Fruit fly (Drosophila melanogaster): ENCODE results near the gene CG43725.
A peak's percentile ranks its signal among the peaks of the same experiment; 100 is the strongest.

The CG43725 gene

DNA sequence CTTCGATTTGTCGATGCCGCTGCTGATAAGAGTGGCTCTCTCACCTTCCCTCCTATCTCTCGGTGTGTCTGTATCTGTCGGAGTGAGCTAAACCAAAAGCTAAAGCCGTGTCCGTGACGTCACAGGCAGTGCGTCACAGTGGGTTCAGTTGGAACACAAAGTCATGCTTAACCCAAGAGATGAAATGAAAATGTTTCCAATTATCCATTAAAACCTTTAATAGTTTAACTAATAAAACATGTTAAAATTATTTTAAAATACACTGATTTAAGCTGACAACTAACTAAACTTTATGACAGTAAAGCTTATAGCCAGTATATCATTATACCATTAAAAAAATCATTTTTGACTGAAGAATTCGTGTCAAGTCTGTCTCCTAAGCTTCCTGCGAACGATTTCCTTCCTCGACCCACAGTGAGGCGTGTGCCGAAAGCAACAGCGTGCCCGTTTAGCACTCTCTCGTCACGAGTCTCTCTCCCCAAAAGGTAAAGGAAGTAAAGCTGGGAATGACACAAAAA is 37.8 kb downstream of the CG43725 start, which contains the start of gene Idua (continued):
- TF ChIP-seq Optix (GFP tag; IDR thresholded peaks at IDR 0.05) (no peak), pum (GFP tag; optimal IDR thresholded peaks at IDR 0.05) (no peak), dpn (GFP tag; optimal IDR thresholded peaks at IDR 0.05) (peak in 1 of 2 experiments; percentile 62), Fer3 (tag; optimal IDR thresholded peaks at IDR 0.05) (peak; percentile 53), Dek (tag; optimal IDR thresholded peaks at IDR 0.05) (peak; percentile 63), Hmx (GFP tag; optimal IDR thresholded peaks at IDR 0.05) (no peak), Dfd (GFP tag; optimal IDR thresholded peaks at IDR 0.05) (no peak), CG3281 (GFP tag; optimal IDR thresholded peaks at IDR 0.05) (peak; percentile 82), Meics (GFP tag; optimal IDR thresholded peaks at IDR 0.05) (peak; percentile 93), CG17802 (tag; optimal IDR thresholded peaks at IDR 0.05) (no peak), CG3726 (GFP tag; IDR thresholded peaks at IDR 0.05) (no peak), Mes4 (GFP tag; optimal IDR thresholded peaks at IDR 0.05) (no peak), sens-2 (GFP tag; IDR thresholded peaks at IDR 0.05) (no peak), tna (GFP tag; IDR thresholded peaks at IDR 0.05; ENCODE audit: partially characterized antibody) (no peak), CG31224 (GFP tag; IDR thresholded peaks at IDR 0.05) (0 out of 2 replicates have a peak, but pooled peaks have one; percentile 30), Sox102F (GFP tag; optimal IDR thresholded peaks at IDR 0.05) (no peak), fd102C (GFP tag; optimal IDR thresholded peaks at IDR 0.05) (no peak), CG30020 (tag; optimal IDR thresholded peaks at IDR 0.05) (peak; percentile 13), hb (GFP tag; IDR thresholded peaks at IDR 0.05; ENCODE audit: partially characterized antibody) (no peak), CG12769 (tag; optimal IDR thresholded peaks at IDR 0.05) (no peak), CG10654 (GFP tag; optimal IDR thresholded peaks at IDR 0.05) (peak; percentile 24), CG11093 (GFP tag; IDR thresholded peaks at IDR 0.05) (peak; percentile 69; the same call in 2 of the 3 replicates), Gug (GFP tag; IDR thresholded peaks at IDR 0.05) (peak; percentile 69), CG31388 (GFP tag; optimal IDR thresholded peaks at IDR 0.05) (peak; percentile 12), CG6654 (GFP tag; optimal IDR thresholded peaks at IDR 0.05) (peak; percentile 2), CG42726 (GFP tag; IDR thresholded peaks at IDR 0.05; ENCODE audit: partially characterized antibody) (no peak), fu2 (GFP tag; optimal IDR thresholded peaks at IDR 0.05) (no peak), CG12236 (GFP tag; optimal IDR thresholded peaks at IDR 0.05) (no peak), CG18262 (tag; optimal IDR thresholded peaks at IDR 0.05) (no peak), Max (GFP tag; optimal IDR thresholded peaks at IDR 0.05) (peak; percentile 58), C15 (GFP tag; IDR thresholded peaks at IDR 0.05) (no peak), aop (GFP tag; IDR thresholded peaks at IDR 0.05) (no peak), Fer1 (GFP tag; optimal IDR thresholded peaks at IDR 0.05) (peak; percentile 89), mam (GFP tag; optimal IDR thresholded peaks at IDR 0.05) (peak; percentile 38), slou (GFP tag; optimal IDR thresholded peaks at IDR 0.05) (peak; percentile 2), jigr1 (GFP tag; IDR thresholded peaks at IDR 0.05) (0 out of 3 replicates have a peak, but pooled peaks have one; percentile 32), CG6854 (GFP tag; optimal IDR thresholded peaks at IDR 0.05) (peak; percentile 82), CG3847 (GFP tag; IDR thresholded peaks at IDR 0.05) (peak; percentile 53), Ravus (GFP tag; IDR thresholded peaks at IDR 0.05) (no peak), gro (GFP tag; optimal IDR thresholded peaks at IDR 0.05) (no peak), Lim3 (GFP tag; IDR thresholded peaks at IDR 0.05) (no peak), CG30431 (GFP tag; optimal IDR thresholded peaks at IDR 0.05) (no peak), CG13775 (GFP tag; optimal IDR thresholded peaks at IDR 0.05) (peak; percentile 54), p53 (GFP tag; optimal IDR thresholded peaks at IDR 0.05) (no peak), NC2β (GFP tag; optimal IDR thresholded peaks at IDR 0.05) (no peak), gfzf (GFP tag; optimal IDR thresholded peaks at IDR 0.05) (no peak), CG33557 (GFP tag; optimal IDR thresholded peaks at IDR 0.05) (no peak), CG31441 (GFP tag; IDR thresholded peaks at IDR 0.05) (no peak), ci (GFP tag; IDR thresholded peaks at IDR 0.05) (peak; percentile 61; the same call in 1 of the 3 replicates), Abd-B (GFP tag; optimal IDR thresholded peaks at IDR 0.05) (peak; percentile 13), D19B (GFP tag; optimal IDR thresholded peaks at IDR 0.05) (peak; percentile 33)
